Worm (Caenorhabditis elegans) whole organism, young adult: Measurements from ENCODE around the gene F20G2.2.

Source experiments
- B0035.1 ChIP-seq: sonication (generic microtip); optimal IDR thresholded peaks from 2 replicates; lab custom pipeline; 2016; ENCODE audit warnings: missing genetic modification characterization, mild to moderate bottlenecking, missing compliant biosample characterization, missing genotype, missing genetic modification reagents
- B0336.3 ChIP-seq: fragments of 200-800 bp; sonication (Bioruptor generic); IDR thresholded peaks from 2 replicates; pipeline ENCODE4 v1.3.6; 2022; ENCODE audit warnings: missing genetic modification characterization, missing compliant biosample characterization
- F37B4.10 ChIP-seq: fragments of 200-800 bp; sonication (Bioruptor generic); IDR thresholded peaks from 2 replicates; pipeline ENCODE4 v1.3.6; 2022; ENCODE audit warnings: missing genetic modification characterization, missing compliant biosample characterization
- F55B11.4 ChIP-seq: sonication (generic microtip); optimal IDR thresholded peaks from 2 replicates; lab custom pipeline; 2016; ENCODE audit warnings: missing compliant biosample characterization, missing genetic modification characterization, borderline replicate concordance; ENCODE audit not compliant: insufficient read depth
- T26A5.8 ChIP-seq: sonication (generic microtip); optimal IDR thresholded peaks from 2 replicates; lab custom pipeline; 2016; ENCODE audit warnings: missing genetic modification characterization, missing compliant biosample characterization
- Y56A3A.18 ChIP-seq: fragments of 200-800 bp; sonication (Bioruptor generic); IDR thresholded peaks from 2 replicates; pipeline ENCODE4 v1.3.6; 2022; ENCODE audit warnings: missing genetic modification reagents, missing genetic modification characterization, missing compliant biosample characterization
- Y67H2A.10 ChIP-seq: fragments of 200-800 bp; sonication (Bioruptor generic); conservative IDR thresholded peaks from 2 replicates; pipeline ENCODE4 v1.3.6; 2022; ENCODE audit warnings: missing genetic modification reagents, missing genetic modification characterization, missing compliant biosample characterization
- akir-1 ChIP-seq: fragments of 200-800 bp; sonication (Bioruptor generic); optimal IDR thresholded peaks from 2 replicates; lab custom pipeline; 2018; ENCODE audit warnings: mild to moderate bottlenecking, missing genetic modification characterization, moderate library complexity, missing compliant biosample characterization
- attf-5 ChIP-seq: fragments of 200-800 bp; sonication (Bioruptor generic); optimal IDR thresholded peaks from 2 replicates; lab custom pipeline; 2018; ENCODE audit warnings: mild to moderate bottlenecking, missing genetic modification characterization, missing compliant biosample characterization
- bed-2 ChIP-seq: fragments of 200-800 bp; sonication (Bioruptor generic); IDR thresholded peaks from 2 replicates; pipeline ENCODE4 v1.3.6; 2022; ENCODE audit warnings: missing genetic modification reagents, missing genetic modification characterization, missing compliant biosample characterization
- ccch-3 ChIP-seq: fragments of 200-800 bp; sonication (Bioruptor generic); optimal IDR thresholded peaks from 2 replicates; lab custom pipeline; 2018; ENCODE audit warnings: mild to moderate bottlenecking, missing genetic modification characterization, missing compliant biosample characterization
- cebp-2 ChIP-seq: fragments of 200-800 bp; sonication (Bioruptor generic); IDR thresholded peaks from 2 replicates; pipeline ENCODE4 v1.3.6; 2022; ENCODE audit warnings: missing genetic modification characterization, missing compliant biosample characterization
- ceh-58 ChIP-seq: fragments of 200-800 bp; sonication (Bioruptor generic); IDR thresholded peaks from 2 replicates; pipeline ENCODE4 v1.3.6; 2022; ENCODE audit warnings: missing genetic modification characterization, missing compliant biosample characterization
- die-1 ChIP-seq: sonication (generic microtip); optimal IDR thresholded peaks from 2 replicates; lab custom pipeline; 2016; ENCODE audit warnings: missing genotype, mild to moderate bottlenecking, missing genetic modification characterization, missing compliant biosample characterization
- efl-1 ChIP-seq: fragments of 150-350 bp; optimal IDR thresholded peaks from 2 replicates; lab custom pipeline; 2014; ENCODE audit warnings: missing biosample characterization, missing genetic modification reagents, missing genetic modification characterization
- gei-17 ChIP-seq: fragments of 200-800 bp; sonication (Bioruptor generic); optimal IDR thresholded peaks from 2 replicates; lab custom pipeline; 2018; ENCODE audit warnings: mild to moderate bottlenecking, missing genetic modification characterization, missing compliant biosample characterization
- hlh-26 ChIP-seq: fragments of 200-800 bp; sonication (Bioruptor generic); conservative IDR thresholded peaks from 2 replicates; pipeline ENCODE4 v1.3.6; 2022; ENCODE audit warnings: missing genetic modification reagents, missing genetic modification characterization, missing compliant biosample characterization
- hsf-1 ChIP-seq: fragments of 200-800 bp; sonication (Bioruptor generic); IDR thresholded peaks from 2 replicates; pipeline ENCODE4 v1.3.6; 2022; ENCODE audit warnings: missing genetic modification reagents, missing genetic modification characterization, missing compliant biosample characterization
- let-607 ChIP-seq, 2 experiments: fragments of 200-800 bp in 1 of 2; sonication (Bioruptor generic) in 1 of 2; sonication (generic microtip) in 1 of 2; optimal IDR thresholded peaks; 2 replicates each; lab custom pipeline; 2016 to 2018; ENCODE audit warnings: mild to moderate bottlenecking in 2 of 2, missing compliant biosample characterization in 2 of 2, missing genetic modification characterization in 2 of 2, moderate library complexity in 2 of 2, missing genotype in 1 of 2
- lin-26 ChIP-seq: fragments of 200-800 bp; sonication (Bioruptor generic); IDR thresholded peaks from 2 replicates; pipeline ENCODE4 v1.3.6; 2022; ENCODE audit warnings: missing genetic modification reagents, missing genetic modification characterization, missing compliant biosample characterization
- lin-35 ChIP-seq, 3 experiments: fragments of 150-350 bp in 2 of 3; sonication (generic microtip) in 1 of 3; optimal IDR thresholded peaks; 2 replicates each; lab custom pipeline; 2014 to 2018; ENCODE audit warnings: missing biosample characterization in 3 of 3, missing genetic modification characterization in 3 of 3, missing genetic modification reagents in 3 of 3
- lir-1 ChIP-seq: fragments of 200-800 bp; sonication (Bioruptor generic); conservative IDR thresholded peaks from 2 replicates; pipeline ENCODE4 v1.3.6; 2022; ENCODE audit warnings: missing genetic modification reagents, missing genetic modification characterization, missing compliant biosample characterization
- madf-10 ChIP-seq: sonication (generic microtip); optimal IDR thresholded peaks from 2 replicates; lab custom pipeline; 2016; ENCODE audit warnings: mild to moderate bottlenecking, missing genetic modification characterization, missing compliant biosample characterization
- mcd-1 ChIP-seq: fragments of 200-800 bp; sonication (Bioruptor generic); IDR thresholded peaks from 2 replicates; pipeline ENCODE4 v1.3.6; 2022; ENCODE audit warnings: missing genetic modification reagents, missing genetic modification characterization, missing compliant biosample characterization
- nfyb-1 ChIP-seq: fragments of 200-800 bp; sonication (Bioruptor generic); IDR thresholded peaks from 2 replicates; pipeline ENCODE4 v1.3.6; 2022; ENCODE audit warnings: missing genetic modification reagents, missing genetic modification characterization, missing compliant biosample characterization
- nhr-80 ChIP-seq: sonication (generic microtip); optimal IDR thresholded peaks from 2 replicates; lab custom pipeline; 2016; ENCODE audit warnings: missing genetic modification characterization, missing compliant biosample characterization
- nhr-90 ChIP-seq: sonication (generic microtip); optimal IDR thresholded peaks from 2 replicates; lab custom pipeline; 2016; ENCODE audit warnings: missing genotype, mild to moderate bottlenecking, missing genetic modification characterization, missing compliant biosample characterization
- sdz-38 ChIP-seq: sonication (generic microtip); optimal IDR thresholded peaks from 2 replicates; lab custom pipeline; 2016; ENCODE audit warnings: missing genotype, missing genetic modification characterization, missing compliant biosample characterization
- snpc-3.4 ChIP-seq: sonication (generic microtip); optimal IDR thresholded peaks from 2 replicates; lab custom pipeline; 2017; ENCODE audit warnings: missing genetic modification characterization, mild to moderate bottlenecking, missing compliant biosample characterization, antibody characterized with exemption, moderate library complexity, missing genotype, missing genetic modification reagents
- snpc-4 ChIP-seq, 5 experiments: fragments of 150-350 bp in 1 of 5; sonication (generic microtip) in 4 of 5; optimal IDR thresholded peaks; 2 replicates each; lab custom pipeline; 2014 to 2018; ENCODE audit warnings: missing genetic modification characterization in 5 of 5, missing biosample characterization in 3 of 5, antibody characterized with exemption in 2 of 5, mild to moderate bottlenecking in 2 of 5, missing compliant biosample characterization in 2 of 5, missing genotype in 2 of 5, moderate library complexity in 2 of 5, missing genetic modification reagents in 1 of 5
- tbp1 ChIP-seq: fragments of 200-800 bp; sonication (Bioruptor generic); optimal IDR thresholded peaks from 2 replicates; lab custom pipeline; 2018; ENCODE audit warnings: mild to moderate bottlenecking, missing genetic modification characterization, missing compliant biosample characterization
- unc-62 ChIP-seq: fragments of 150-350 bp; optimal IDR thresholded peaks from 2 replicates; lab custom pipeline; 2014; ENCODE audit warnings: missing biosample characterization, missing genetic modification reagents, missing genetic modification characterization
- zfh-2 ChIP-seq: fragments of 200-800 bp; sonication (Bioruptor generic); conservative IDR thresholded peaks from 2 replicates; pipeline ENCODE4 v1.3.6; 2022; ENCODE audit warnings: missing genetic modification reagents, missing genetic modification characterization, missing compliant biosample characterization
- ztf-25 ChIP-seq: fragments of 200-800 bp; sonication (Bioruptor generic); IDR thresholded peaks from 2 replicates; pipeline ENCODE4 v1.3.6; 2022; ENCODE audit warnings: missing genetic modification reagents, missing genetic modification characterization, missing compliant biosample characterization
- ztf-28 ChIP-seq: fragments of 200-800 bp; sonication (Bioruptor generic); IDR thresholded peaks from 2 replicates; pipeline ENCODE4 v1.3.6; 2022; ENCODE audit warnings: missing genetic modification reagents, missing genetic modification characterization, missing compliant biosample characterization
- ztf-6 ChIP-seq: fragments of 200-800 bp; sonication (Bioruptor generic); IDR thresholded peaks from 2 replicates; pipeline ENCODE4 v1.3.6; 2022; ENCODE audit warnings: missing genetic modification reagents, missing genetic modification characterization, missing compliant biosample characterization

Gene F20G2.2

ce11 chrV:13780902-13781301 is 24.7 kb upstream of the F20G2.2 start:
- TF ChIP-seq nfyb-1 (GFP tag; lab: Robert Waterston, UW): no peak
- TF ChIP-seq mcd-1 (GFP tag; lab: Robert Waterston, UW): no peak
- TF ChIP-seq unc-62 (GFP tag; lab: Kevin White, UChicago): no peak
- TF ChIP-seq zfh-2 (GFP tag; lab: Robert Waterston, UW): no peak
- no peak for TF ChIP-seq ztf-28 (GFP tag; lab: Robert Waterston, UW)
- TF ChIP-seq tbp1 (GFP tag; lab: Kevin White, UChicago): no peak
- TF ChIP-seq T26A5.8 (tag; lab: Kevin White, UChicago): no peak
- TF ChIP-seq attf-5: no peak
- TF ChIP-seq cebp-2 (GFP tag; lab: Robert Waterston, UW): no peak
- TF ChIP-seq die-1: no peak
- no peak for TF ChIP-seq sdz-38
- TF ChIP-seq ztf-25: no peak
- TF ChIP-seq B0336.3 (GFP tag; lab: Robert Waterston, UW): no peak
- TF ChIP-seq ceh-58 (GFP tag; lab: Robert Waterston, UW): no peak
- TF ChIP-seq ztf-6 (GFP tag; lab: Robert Waterston, UW): no peak
- TF ChIP-seq hsf-1 (GFP tag; lab: Robert Waterston, UW): no peak
- no peak for TF ChIP-seq madf-10 (tag; lab: Kevin White, UChicago)
- no peak for TF ChIP-seq snpc-3.4 (tag; lab: Kevin White, UChicago)

ce11 chrV:13777857-13778256 is 21.6 kb upstream of the F20G2.2 start, which contains the start of gene F53C11.9:
TSS of gene F53C11.9 (plus strand) at chrV:13778015.
- TF ChIP-seq nhr-90 (tag; lab: Kevin White, UChicago) (no peak), snpc-4 (GFP tag; optimal IDR thresholded peaks at IDR 0.05; lab: Kevin White, UChicago) (no peak), snpc-4 (tag; optimal IDR thresholded peaks at IDR 0.05; lab: Kevin White, UChicago) (no peak), ccch-3 (GFP tag; lab: Kevin White, UChicago) (no peak), F55B11.4 (tag; lab: Kevin White, UChicago) (no peak), akir-1 (no peak), F37B4.10 (GFP tag; lab: Robert Waterston, UW) (no peak), hlh-26 (GFP tag; lab: Robert Waterston, UW) (no peak), efl-1 (GFP tag; lab: Kevin White, UChicago) (no peak), bed-2 (GFP tag; lab: Robert Waterston, UW) (no peak), lin-35 (GFP tag; optimal IDR thresholded peaks at IDR 0.05; lab: Kevin White, UChicago) (no peak), Y56A3A.18 (no peak), Y67H2A.10 (GFP tag; lab: Robert Waterston, UW) (no peak), B0035.1 (no peak), zfh-2 (GFP tag; lab: Robert Waterston, UW) (no peak), let-607 (tag; optimal IDR thresholded peaks at IDR 0.05; lab: Kevin White, UChicago) (no peak), lin-26 (GFP tag; lab: Robert Waterston, UW) (no peak), gei-17 (GFP tag; lab: Kevin White, UChicago) (no peak)
- TF ChIP-seq, all 124 proteins: peak for 0

ce11 chrV:13775529-13775928 is 19.3 kb upstream of the F20G2.2 start, which contains the start of gene F53C11.1:
TSS of gene F53C11.1 (plus strand) at chrV:13775796.
- no peak for TF ChIP-seq F55B11.4 (tag; lab: Kevin White, UChicago)
- TF ChIP-seq nhr-80 (tag; lab: Kevin White, UChicago): peak; percentile 46
- no peak for TF ChIP-seq lir-1
